Worm (Caenorhabditis elegans) whole organism, L1 larva: ENCODE results near the gene W09G10.9.

ENCODE experiments used
- ces-1 ChIP-seq: fragments of 150-350 bp; optimal IDR thresholded peaks from 2 replicates; lab custom pipeline; 2014; ENCODE audit warnings: missing biosample characterization, missing genetic modification reagents, missing genetic modification characterization
- fkh-10 ChIP-seq: sonication (generic microtip); optimal IDR thresholded peaks from 2 replicates; lab custom pipeline; 2017; ENCODE audit warnings: missing biosample characterization, missing genetic modification reagents, missing genetic modification characterization
- mef-2 ChIP-seq: fragments of 150-350 bp; optimal IDR thresholded peaks from 2 replicates; lab custom pipeline; 2014; ENCODE audit warnings: missing biosample characterization, missing genetic modification characterization
- nhr-47 ChIP-seq: sonication (generic microtip); optimal IDR thresholded peaks from 2 replicates; lab custom pipeline; 2016; ENCODE audit warnings: mild to moderate bottlenecking, missing genetic modification characterization, moderate library complexity, missing compliant biosample characterization
- nhr-76 ChIP-seq: sonication (generic microtip); optimal IDR thresholded peaks from 2 replicates; lab custom pipeline; 2017; ENCODE audit warnings: missing biosample characterization, missing genetic modification characterization
- sup-37 ChIP-seq: fragments of 200-800 bp; sonication (Bioruptor generic); optimal IDR thresholded peaks from 2 replicates; lab custom pipeline; 2018; ENCODE audit warnings: mild to moderate bottlenecking, missing genetic modification characterization, missing compliant biosample characterization
- unc-30 ChIP-seq: sonication (generic microtip); optimal IDR thresholded peaks from 2 replicates; lab custom pipeline; 2017; ENCODE audit warnings: missing biosample characterization, missing genetic modification characterization
- unc-86 ChIP-seq: sonication (generic microtip); optimal IDR thresholded peaks from 2 replicates; lab custom pipeline; 2016; ENCODE audit warnings: missing genetic modification characterization, missing compliant biosample characterization
- xbp-1 ChIP-seq: sonication (generic microtip); optimal IDR thresholded peaks from 2 replicates; lab custom pipeline; 2016; ENCODE audit warnings: missing genetic modification characterization, missing compliant biosample characterization
- zip-4 ChIP-seq: fragments of 200-800 bp; sonication (Bioruptor generic); optimal IDR thresholded peaks from 2 replicates; lab custom pipeline; 2018; ENCODE audit warnings: mild to moderate bottlenecking, missing genetic modification characterization, moderate library complexity, missing compliant biosample characterization

Gene W09G10.9

ce11 chrII:3569118-3569517, 47.5 kb downstream of the W09G10.9 start, which contains the start of gene clec-127:
clec-127 (minus strand) TSS chrII:3569218.
- no peak for TF ChIP-seq unc-30 (tag; lab: Kevin White, UChicago)

DNA sequence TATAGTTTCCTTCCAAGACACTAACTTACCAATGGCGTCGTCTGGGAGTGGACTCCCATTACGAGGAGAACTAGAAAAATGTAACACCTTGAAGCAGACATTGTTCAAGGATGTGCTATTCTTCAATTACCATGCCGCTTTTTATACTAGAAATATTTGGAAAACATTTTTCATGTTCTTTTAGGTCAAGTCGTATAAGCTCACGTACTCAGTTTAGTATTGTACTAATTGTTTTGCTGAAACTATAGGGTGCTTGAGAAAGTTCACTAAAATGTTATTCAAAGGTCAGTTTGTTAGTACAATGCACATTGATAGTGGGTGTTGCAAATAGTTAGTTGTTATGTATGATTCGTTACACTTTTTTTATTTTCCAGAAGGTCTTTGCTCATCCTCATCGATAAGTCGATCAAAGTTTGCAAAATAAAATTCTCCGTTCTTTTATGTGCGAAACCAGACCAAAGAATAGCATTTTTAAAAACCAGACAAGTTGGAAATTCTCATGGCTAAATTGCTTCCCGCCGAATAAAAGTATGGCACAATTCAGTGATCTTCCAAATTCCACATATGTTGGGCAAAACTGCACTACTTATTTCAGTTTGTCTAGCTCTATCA, 49.4 kb downstream of the W09G10.9 start, which contains the start of the genes clec-128 and clec-129:
clec-128 (minus strand) TSS at position 101 of the 612 bp plus-strand sequence.
clec-129 (plus strand) TSS at position 562 of the 612 bp plus-strand sequence.
- no peak for TF ChIP-seq ces-1
- no peak for TF ChIP-seq nhr-76 (tag; lab: Kevin White, UChicago)
- no peak for TF ChIP-seq sup-37 (GFP tag; lab: Kevin White, UChicago)
- no peak for TF ChIP-seq mef-2
- TF ChIP-seq nhr-47 (tag; lab: Kevin White, UChicago) = no peak
- TF ChIP-seq fkh-10 (GFP tag; lab: Kevin White, UChicago) = no peak
- no peak for TF ChIP-seq zip-4 (GFP tag; lab: Kevin White, UChicago)
- TF ChIP-seq unc-86 (tag; lab: Kevin White, UChicago) = no peak
- TF ChIP-seq xbp-1 (tag; lab: Kevin White, UChicago) = no peak
